Worm (Caenorhabditis elegans): ENCODE data around the gene pqn-25.
A peak's percentile ranks its signal among the peaks of the same experiment; 100 is the strongest.

Gene pqn-25

ce11 chrIII:5486345-5486744 lies 26.1 kb downstream of the pqn-25 start:
- TF ChIP-seq B0310.2 (tag; optimal IDR thresholded peaks at IDR 0.05) (no peak), scrt-1 (GFP tag; IDR thresholded peaks at IDR 0.05) (no peak), F13C5.2 (tag; optimal IDR thresholded peaks at IDR 0.05) (no peak), pes-1 (GFP tag; IDR thresholded peaks at IDR 0.05) (no peak), hnd-1 (tag; optimal IDR thresholded peaks at IDR 0.05) (no peak), ets-7 (tag; optimal IDR thresholded peaks at IDR 0.05) (no peak), ama-1 (optimal IDR thresholded peaks at IDR 0.05) (no peak), hmg-4 (GFP tag; optimal IDR thresholded peaks at IDR 0.05) (no peak), hmbx-1 (tag; optimal IDR thresholded peaks at IDR 0.05) (no peak), aly-1 (tag; optimal IDR thresholded peaks at IDR 0.05) (no peak), flt-1 (GFP tag; IDR thresholded peaks at IDR 0.05) (no peak), tra-4 (tag; optimal IDR thresholded peaks at IDR 0.05) (no peak), ceh-36 (tag; optimal IDR thresholded peaks at IDR 0.05) (no peak), ceh-13 (GFP tag; optimal IDR thresholded peaks at IDR 0.05) (no peak), tbx-11 (GFP tag; IDR thresholded peaks at IDR 0.05) (no peak), tbx-37 (GFP tag; conservative IDR thresholded peaks at IDR 0.05) (no peak), sea-1 (GFP tag; conservative IDR thresholded peaks at IDR 0.05) (no peak)

ce11 chrIII:5483738-5484315 lies 28.6 kb downstream of the pqn-25 start, which contains the start of the genes R02F2.7 and R02F2.4:
TSS of gene R02F2.7 (minus strand) at chrIII:5483773.
TSS of gene R02F2.4 (plus strand) at chrIII:5484289.
- TF ChIP-seq ceh-13 (GFP tag; optimal IDR thresholded peaks at IDR 0.05) (no peak), hnd-1 (tag; optimal IDR thresholded peaks at IDR 0.05) (no peak), F13C5.2 (tag; optimal IDR thresholded peaks at IDR 0.05) (no peak), ama-1 (optimal IDR thresholded peaks at IDR 0.05) (no peak), scrt-1 (GFP tag; IDR thresholded peaks at IDR 0.05) (no peak), tbx-11 (GFP tag; IDR thresholded peaks at IDR 0.05) (no peak), aly-1 (tag; optimal IDR thresholded peaks at IDR 0.05) (no peak), hmg-4 (GFP tag; optimal IDR thresholded peaks at IDR 0.05) (no peak), flt-1 (GFP tag; IDR thresholded peaks at IDR 0.05) (no peak), ceh-36 (tag; optimal IDR thresholded peaks at IDR 0.05) (no peak), sea-1 (GFP tag; conservative IDR thresholded peaks at IDR 0.05) (no peak), tbx-37 (GFP tag; conservative IDR thresholded peaks at IDR 0.05) (no peak), ets-7 (tag; optimal IDR thresholded peaks at IDR 0.05) (no peak), pes-1 (GFP tag; IDR thresholded peaks at IDR 0.05) (no peak)

ce11 chrIII:5479493-5480167 lies 32.8 kb downstream of the pqn-25 start:
- TF ChIP-seq ama-1 (optimal IDR thresholded peaks at IDR 0.05) (no peak), tbx-11 (GFP tag; IDR thresholded peaks at IDR 0.05) (0 out of 2 replicates have a peak, but pooled peaks have one; percentile 7)

ce11 chrIII:5478824-5479368 lies 33.5 kb downstream of the pqn-25 start, which contains the start of the genes R02F2.6 and R02F2.5:
TSS of gene R02F2.6 (minus strand) at chrIII:5478924.
TSS of gene R02F2.5 (plus strand) at chrIII:5479318.
- TF ChIP-seq B0310.2 (tag; optimal IDR thresholded peaks at IDR 0.05) (no peak), tra-4 (tag; optimal IDR thresholded peaks at IDR 0.05) (no peak), tbx-11 (GFP tag; IDR thresholded peaks at IDR 0.05) (no peak), ceh-13 (GFP tag; optimal IDR thresholded peaks at IDR 0.05) (no peak), ets-7 (tag; optimal IDR thresholded peaks at IDR 0.05) (no peak), tbx-37 (GFP tag; conservative IDR thresholded peaks at IDR 0.05) (no peak), ama-1 (optimal IDR thresholded peaks at IDR 0.05) (no peak)

- TF ChIP-seq B0310.2 (tag; optimal IDR thresholded peaks at IDR 0.05) (no peak), ceh-13 (GFP tag; optimal IDR thresholded peaks at IDR 0.05) (no peak), ceh-36 (tag; optimal IDR thresholded peaks at IDR 0.05) (no peak), tbx-37 (GFP tag; conservative IDR thresholded peaks at IDR 0.05) (no peak), hmg-4 (GFP tag; optimal IDR thresholded peaks at IDR 0.05) (no peak), tra-4 (tag; optimal IDR thresholded peaks at IDR 0.05) (no peak), hnd-1 (tag; optimal IDR thresholded peaks at IDR 0.05) (no peak), scrt-1 (GFP tag; IDR thresholded peaks at IDR 0.05) (no peak), F13C5.2 (tag; optimal IDR thresholded peaks at IDR 0.05) (no peak), tbx-11 (GFP tag; IDR thresholded peaks at IDR 0.05) (no peak), flt-1 (GFP tag; IDR thresholded peaks at IDR 0.05) (no peak), hmbx-1 (tag; optimal IDR thresholded peaks at IDR 0.05) (no peak), sea-1 (GFP tag; conservative IDR thresholded peaks at IDR 0.05) (no peak)
Observed at ce11 chrIII:5478011-5478410, 34.4 kb downstream of the pqn-25 start, which contains the start of gene R02F2.10. TSS of gene R02F2.10 (plus strand) at chrIII:5478311.

ce11 chrIII:5474176-5474575 lies 38.2 kb downstream of the pqn-25 start, which contains the start of gene lon-1:
TSS of gene lon-1 (plus strand) at chrIII:5474476.
- TF ChIP-seq sea-1 (GFP tag; conservative IDR thresholded peaks at IDR 0.05) (no peak), flt-1 (GFP tag; IDR thresholded peaks at IDR 0.05) (no peak), ama-1 (optimal IDR thresholded peaks at IDR 0.05) (no peak), hmg-4 (GFP tag; optimal IDR thresholded peaks at IDR 0.05) (no peak), F13C5.2 (tag; optimal IDR thresholded peaks at IDR 0.05) (no peak), ceh-36 (tag; optimal IDR thresholded peaks at IDR 0.05) (no peak), B0310.2 (tag; optimal IDR thresholded peaks at IDR 0.05) (no peak), hmbx-1 (tag; optimal IDR thresholded peaks at IDR 0.05) (no peak), tbx-11 (GFP tag; IDR thresholded peaks at IDR 0.05) (no peak), scrt-1 (GFP tag; IDR thresholded peaks at IDR 0.05) (no peak), hnd-1 (tag; optimal IDR thresholded peaks at IDR 0.05) (no peak), tra-4 (tag; optimal IDR thresholded peaks at IDR 0.05) (no peak), aly-1 (tag; optimal IDR thresholded peaks at IDR 0.05) (no peak), ets-7 (tag; optimal IDR thresholded peaks at IDR 0.05) (no peak), tbx-37 (GFP tag; conservative IDR thresholded peaks at IDR 0.05) (no peak), ceh-13 (GFP tag; optimal IDR thresholded peaks at IDR 0.05) (no peak), pes-1 (GFP tag; IDR thresholded peaks at IDR 0.05) (no peak)

ce11 chrIII:5472693-5473092 lies 39.7 kb downstream of the pqn-25 start:
- TF ChIP-seq tra-4 (tag; optimal IDR thresholded peaks at IDR 0.05) = no peak
- no peak for TF ChIP-seq hnd-1 (tag; optimal IDR thresholded peaks at IDR 0.05)
- peak; percentile 15 for TF ChIP-seq ceh-36 (tag; optimal IDR thresholded peaks at IDR 0.05)
